Worm (Caenorhabditis elegans): ENCODE results near the gene C17H12.8.

Gene C17H12.8

DNA sequence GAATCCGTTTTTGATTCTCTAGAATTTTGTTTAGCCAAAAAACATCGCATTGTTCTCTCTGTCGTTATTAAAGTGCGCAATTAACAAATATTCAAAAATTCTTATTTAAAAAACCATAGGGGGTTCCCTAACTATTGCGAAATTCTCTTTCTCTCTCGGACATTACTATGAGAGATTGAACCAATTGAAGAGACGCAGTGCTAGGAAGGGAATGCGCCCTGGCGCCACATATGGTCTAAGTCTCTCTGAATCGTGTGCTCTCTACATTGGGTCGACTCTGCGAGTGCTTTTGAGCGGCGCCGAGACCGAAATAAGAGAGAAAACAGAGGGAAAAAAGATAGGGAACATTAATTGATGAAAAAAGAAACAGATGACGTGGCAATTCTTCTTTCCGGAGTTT lies 32.6 kb upstream of the C17H12.8 start:
- TF ChIP-seq Y53G8AR.9 (GFP tag; conservative IDR thresholded peaks at IDR 0.05) (0 out of 2 replicates have a peak, but pooled peaks have one; percentile 40), B0261.1 (tag; optimal IDR thresholded peaks at IDR 0.05) (no peak), pha-4 (tag; optimal IDR thresholded peaks at IDR 0.05) (peak; percentile 38), D2030.7 (GFP tag; IDR thresholded peaks at IDR 0.05) (no peak), ceh-27 (GFP tag; optimal IDR thresholded peaks at IDR 0.05) (peak; percentile 15), Y56A3A.18 (GFP tag; IDR thresholded peaks at IDR 0.05) (peak; percentile 45; the same call in 1 of the 2 replicates), let-607 (tag; optimal IDR thresholded peaks at IDR 0.05) (peak; percentile 33 to 70), mcd-1 (GFP tag; IDR thresholded peaks at IDR 0.05) (peak; percentile 64), repo-1 (tag; optimal IDR thresholded peaks at IDR 0.05) (peak; percentile 42), cebp-1 (GFP tag; IDR thresholded peaks at IDR 0.05) (peak; percentile 98), cebp-1 (tag; optimal IDR thresholded peaks at IDR 0.05) (peak; percentile 99), somi-1 (GFP tag; optimal IDR thresholded peaks at IDR 0.05) (no peak), madf-10 (tag; optimal IDR thresholded peaks at IDR 0.05) (peak; percentile 17), lsy-27 (tag; optimal IDR thresholded peaks at IDR 0.05; ENCODE audit: borderline replicate concordance, insufficient read depth) (no peak), dpff-1 (tag; optimal IDR thresholded peaks at IDR 0.05) (no peak), rec-8 (tag; optimal IDR thresholded peaks at IDR 0.05) (no peak), lin-40 (tag; optimal IDR thresholded peaks at IDR 0.05) (peak; percentile 63), dox-1 (GFP tag; IDR thresholded peaks at IDR 0.05) (peak; percentile 81), rcor-1 (GFP tag; IDR thresholded peaks at IDR 0.05) (no peak), lag-1 (GFP tag; IDR thresholded peaks at IDR 0.05) (no peak), K11D2.4 (GFP tag; IDR thresholded peaks at IDR 0.05) (peak; percentile 21; the same call in 1 of the 2 replicates), athp-1 (tag; optimal IDR thresholded peaks at IDR 0.05) (no peak), K12H6.12 (tag; optimal IDR thresholded peaks at IDR 0.05) (peak; percentile 57), nhr-80 (tag; optimal IDR thresholded peaks at IDR 0.05) (peak; percentile 46), F57A8.1 (GFP tag; optimal IDR thresholded peaks at IDR 0.05) (no peak), B0336.3 (GFP tag; IDR thresholded peaks at IDR 0.05) (peak; percentile 17; the same call in 1 of the 2 replicates), pbrm-1 (GFP tag; IDR thresholded peaks at IDR 0.05) (peak; percentile 65), nfya-2 (GFP tag; IDR thresholded peaks at IDR 0.05) (no peak), akir-1 (GFP tag; optimal IDR thresholded peaks at IDR 0.05) (no peak), lin-54 (GFP tag; optimal IDR thresholded peaks at IDR 0.05) (peak; percentile 44), hlh-12 (tag; optimal IDR thresholded peaks at IDR 0.05) (no peak), chd-7 (tag; optimal IDR thresholded peaks at IDR 0.05) (peak; percentile 38), T26A5.8 (tag; optimal IDR thresholded peaks at IDR 0.05) (no peak), cebp-2 (GFP tag; IDR thresholded peaks at IDR 0.05) (0 out of 2 replicates have a peak, but pooled peaks have one; percentile 57), snpc-4 (GFP tag; optimal IDR thresholded peaks at IDR 0.05) (no peak), snpc-4 (tag; optimal IDR thresholded peaks at IDR 0.05) (peak in 3 of 4 experiments; percentile 27 to 35 (median 30)), hmg-1.2 (GFP tag; IDR thresholded peaks at IDR 0.05) (peak; percentile 96), hlh-26 (GFP tag; conservative IDR thresholded peaks at IDR 0.05) (no peak), nfyb-1 (GFP tag; IDR thresholded peaks at IDR 0.05) (0 out of 2 replicates have a peak, but pooled peaks have one; percentile 35), attf-5 (GFP tag; optimal IDR thresholded peaks at IDR 0.05) (peak; percentile 88), dpl-1 (GFP tag; optimal IDR thresholded peaks at IDR 0.05) (no peak), ZK185.1 (tag; optimal IDR thresholded peaks at IDR 0.05; ENCODE audit: poor library complexity, severe bottlenecking) (peak; percentile 21), Y67H2A.10 (GFP tag; conservative IDR thresholded peaks at IDR 0.05) (no peak), F10E7.11 (tag; optimal IDR thresholded peaks at IDR 0.05) (no peak), lin-35 (GFP tag; optimal IDR thresholded peaks at IDR 0.05) (peak in 1 of 3 experiments; percentile 80), lsl-1 (GFP tag; optimal IDR thresholded peaks at IDR 0.05) (no peak), snpc-1.1 (tag; optimal IDR thresholded peaks at IDR 0.05; ENCODE audit: insufficient read depth) (no peak), hsf-1 (GFP tag; IDR thresholded peaks at IDR 0.05) (no peak)

Data from whole organism, young adult.